Worm (Caenorhabditis elegans) whole organism, early embryonic: Measurements from ENCODE around the gene ivns-1.
"Not testable (repeated sequence)": the region's sequence is repeated elsewhere in the genome, so short reads cannot be mapped to it uniquely, and the experiment has no call there.

Source experiments
- B0310.2 ChIP-seq: sonication (generic microtip); optimal IDR thresholded peaks from 2 replicates; lab custom pipeline; 2016; ENCODE audit warnings: mild to moderate bottlenecking, missing genetic modification characterization, missing compliant biosample characterization
- F13C5.2 ChIP-seq: sonication (generic microtip); optimal IDR thresholded peaks from 2 replicates; lab custom pipeline; 2017; ENCODE audit warnings: mild to moderate bottlenecking, missing genetic modification characterization, inconsistent platforms, missing compliant biosample characterization
- ama-1 ChIP-seq: fragments of 150-350 bp; optimal IDR thresholded peaks from 2 replicates; lab custom pipeline; 2014
- flt-1 ChIP-seq: fragments of 200-800 bp; sonication (Bioruptor generic); IDR thresholded peaks from 2 replicates; pipeline ENCODE4 v1.3.6; 2022; ENCODE audit warnings: missing genetic modification characterization, missing compliant biosample characterization
- hmbx-1 ChIP-seq: sonication (generic microtip); optimal IDR thresholded peaks from 2 replicates; lab custom pipeline; 2016; ENCODE audit warnings: mild to moderate bottlenecking, missing genetic modification characterization, missing compliant biosample characterization
- hmg-4 ChIP-seq: fragments of 200-800 bp; sonication (Bioruptor generic); optimal IDR thresholded peaks from 2 replicates; lab custom pipeline; 2018; ENCODE audit warnings: mild to moderate bottlenecking, missing genetic modification characterization, missing compliant biosample characterization
- sea-1 ChIP-seq: fragments of 200-800 bp; sonication (Bioruptor generic); conservative IDR thresholded peaks from 2 replicates; pipeline ENCODE4 v1.3.6; 2022; ENCODE audit warnings: missing genetic modification characterization, missing compliant biosample characterization
- tbx-37 ChIP-seq: fragments of 200-800 bp; sonication (Bioruptor generic); conservative IDR thresholded peaks from 2 replicates; pipeline ENCODE4 v1.3.6; 2022; ENCODE audit warnings: missing genetic modification reagents, missing genetic modification characterization, missing compliant biosample characterization

- TF ChIP-seq ama-1 (lab: Kevin White, UChicago); hmbx-1 (tag; lab: Kevin White, UChicago); tbx-37; sea-1; F13C5.2 (tag; lab: Kevin White, UChicago); hmg-4 (GFP tag; lab: Kevin White, UChicago); flt-1 (GFP tag; lab: Robert Waterston, UW); B0310.2 (tag; lab: Kevin White, UChicago): not testable (repeated sequence)
These were observed 20.7 kb downstream of the ivns-1 start, which contains the start of gene R09A8.1 for ce11 chrX:12613451-12613850.
